Worm (Caenorhabditis elegans) whole organism, L4 larva: Measurements from ENCODE around the gene Y53C12A.7.

Experiments used
- aly-2 ChIP-seq: sonication (generic microtip); optimal IDR thresholded peaks from 2 replicates; lab custom pipeline; 2018; ENCODE audit warnings: missing biosample characterization, missing genetic modification characterization
- egl-27 ChIP-seq: sonication (generic microtip); optimal IDR thresholded peaks from 3 replicates; lab custom pipeline; 2017; ENCODE audit warnings: missing biosample characterization, missing genetic modification reagents, missing genetic modification characterization

DNA sequence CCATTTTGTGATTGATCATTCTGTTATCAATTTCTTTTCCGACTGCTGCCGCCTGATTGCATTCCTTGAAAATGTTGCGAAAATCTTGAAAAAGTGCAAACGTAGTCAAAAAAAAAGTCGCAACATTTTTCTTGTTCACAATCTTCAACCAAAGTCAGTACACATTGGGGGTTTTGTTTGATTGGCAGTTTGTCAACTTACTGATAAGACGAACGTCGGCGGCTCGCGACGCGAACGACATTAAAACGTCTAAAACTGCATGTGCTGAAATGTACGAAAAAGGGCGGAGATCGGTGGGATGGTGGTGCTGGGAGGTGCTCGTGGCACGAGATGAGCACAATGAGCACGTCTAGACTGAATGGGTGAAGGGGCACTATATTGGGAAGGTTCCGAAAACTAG lies 38.5 kb downstream of the Y53C12A.7 start:
- no peak for TF ChIP-seq aly-2 (tag; lab: Kevin White, UChicago)
- TF ChIP-seq egl-27 (tag; lab: Kevin White, UChicago): no peak
